Worm (Caenorhabditis elegans): ENCODE results near the gene cah-1.
"Not testable (repeated sequence)": the region's sequence is repeated elsewhere in the genome, so short reads cannot be mapped to it uniquely, and the experiment has no call there.

DNA sequence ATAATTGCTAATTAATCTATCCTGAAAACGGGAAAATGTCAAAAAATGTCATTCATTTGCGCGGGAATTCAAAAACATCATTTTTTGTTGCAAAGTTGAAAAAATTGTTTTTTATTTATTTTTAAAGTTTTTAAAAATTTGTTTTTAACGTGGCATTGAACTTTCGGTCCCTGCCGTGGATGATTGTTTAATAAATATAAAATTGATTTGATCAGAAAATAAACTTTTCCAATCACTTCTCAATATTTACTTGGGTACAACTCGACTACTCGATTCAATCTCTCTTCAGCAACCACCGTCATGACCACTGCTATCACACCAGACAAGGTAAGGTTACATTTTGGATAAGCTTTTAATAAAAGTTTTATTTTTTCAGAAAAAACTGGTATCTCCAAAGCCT is 23.0 kb downstream of the cah-1 start, which contains the start of gene C45G9.4:
- not testable (repeated sequence) for TF ChIP-seq tab-1 (GFP tag; IDR thresholded peaks at IDR 0.05); ref-1 (GFP tag; conservative IDR thresholded peaks at IDR 0.05); ztf-23 (GFP tag; IDR thresholded peaks at IDR 0.05); T22C8.4 (GFP tag; IDR thresholded peaks at IDR 0.05); ztf-29 (GFP tag; IDR thresholded peaks at IDR 0.05); med-1 (GFP tag; optimal IDR thresholded peaks at IDR 0.05; ENCODE audit: insufficient read depth)

All from whole organism, midembryonic.